Fruit fly (Drosophila melanogaster): ENCODE data around the gene Tmf.
A peak's percentile ranks its signal among the peaks of the same experiment; 100 is the strongest.

The Tmf gene

dm6 chrX:6824203-6824602 is 19.9 kb upstream of the Tmf start, which contains the start of gene nonC:
TSS of gene nonC (plus strand) at chrX:6824496.
- no peak for TF ChIP-seq noc (tag; optimal IDR thresholded peaks at IDR 0.05)

- TF ChIP-seq noc (tag; optimal IDR thresholded peaks at IDR 0.05): no peak
Observed at dm6 chrX:6832584-6832983, 11.6 kb upstream of the Tmf start, which contains the start of gene mAChR-C. TSS of gene mAChR-C (minus strand) at chrX:6832684.

dm6 chrX:6849178-6849956 is 5.2 kb downstream of the Tmf start, which contains the start of the genes Cht11 and CG4558:
TSS of gene Cht11 (minus strand) at chrX:6849517.
TSS of gene CG4558 (plus strand) at chrX:6849770.
- peak; percentile 85 for TF ChIP-seq noc (tag; optimal IDR thresholded peaks at IDR 0.05)

- TF ChIP-seq noc (tag; optimal IDR thresholded peaks at IDR 0.05): peak; percentile 90
Observed at dm6 chrX:6852574-6852973, 8.4 kb downstream of the Tmf start.

- TF ChIP-seq noc (tag; optimal IDR thresholded peaks at IDR 0.05): no peak
Observed at dm6 chrX:6853384-6853783, 9.2 kb downstream of the Tmf start.

- peak; percentile 70 for TF ChIP-seq noc (tag; optimal IDR thresholded peaks at IDR 0.05)
Observed at dm6 chrX:6854563-6854962, 10.4 kb downstream of the Tmf start.

dm6 chrX:6855366-6856200 is 11.4 kb downstream of the Tmf start:
- TF ChIP-seq noc (tag; optimal IDR thresholded peaks at IDR 0.05): peak; percentile 70

dm6 chrX:6856332-6856995 is 12.3 kb downstream of the Tmf start:
- peak; percentile 53 for TF ChIP-seq noc (tag; optimal IDR thresholded peaks at IDR 0.05)

- TF ChIP-seq noc (tag; optimal IDR thresholded peaks at IDR 0.05): no peak
Observed at dm6 chrX:6857269-6857668, 13.1 kb downstream of the Tmf start.

- no peak for TF ChIP-seq noc (tag; optimal IDR thresholded peaks at IDR 0.05)
Observed at dm6 chrX:6857693-6858092, 13.6 kb downstream of the Tmf start.

dm6 chrX:6859245-6859644 is 15.1 kb downstream of the Tmf start:
- no peak for TF ChIP-seq noc (tag; optimal IDR thresholded peaks at IDR 0.05)

- peak; percentile 71 for TF ChIP-seq noc (tag; optimal IDR thresholded peaks at IDR 0.05)
Observed at dm6 chrX:6859756-6860412, 15.7 kb downstream of the Tmf start.

- no peak for TF ChIP-seq noc (tag; optimal IDR thresholded peaks at IDR 0.05)
Observed at dm6 chrX:6860413-6861089, 16.4 kb downstream of the Tmf start.

dm6 chrX:6861523-6862077 is 17.5 kb downstream of the Tmf start:
- peak; percentile 81 for TF ChIP-seq noc (tag; optimal IDR thresholded peaks at IDR 0.05)

All from whole organism, larva.